Worm (Caenorhabditis elegans) whole organism, dauer: ENCODE data around the gene nhr-136.

Experiments used
- unc-62 ChIP-seq: sonication (generic microtip); optimal IDR thresholded peaks from 2 replicates; lab custom pipeline; 2017; ENCODE audit warnings: missing biosample characterization, missing genetic modification reagents, missing genetic modification characterization

nhr-136 gene

DNA sequence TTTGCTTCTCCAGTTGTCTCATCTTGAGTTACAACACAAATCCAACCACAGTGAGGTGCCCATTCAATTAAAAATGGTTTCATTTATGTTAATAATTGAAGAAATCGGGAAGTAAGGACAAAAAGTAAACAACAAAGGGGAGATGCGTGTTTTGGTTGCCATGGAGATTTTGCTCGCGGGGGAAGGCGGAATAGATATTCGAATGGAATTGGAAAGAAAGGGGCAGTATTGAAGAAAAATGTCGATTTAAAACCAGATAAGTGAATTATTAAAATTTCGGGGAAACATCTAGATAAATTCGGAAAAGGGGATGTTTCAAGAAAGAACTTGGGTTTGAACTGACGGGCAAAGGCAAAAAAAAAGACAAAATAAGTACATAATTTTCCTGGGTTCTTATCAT, 43.7 kb downstream of the nhr-136 start, which contains the start of gene che-11:
TSS of gene che-11 (minus strand) at position 101 of the 400 bp plus-strand sequence.
- TF ChIP-seq unc-62 (GFP tag; lab: Kevin White, UChicago), result no peak

DNA sequence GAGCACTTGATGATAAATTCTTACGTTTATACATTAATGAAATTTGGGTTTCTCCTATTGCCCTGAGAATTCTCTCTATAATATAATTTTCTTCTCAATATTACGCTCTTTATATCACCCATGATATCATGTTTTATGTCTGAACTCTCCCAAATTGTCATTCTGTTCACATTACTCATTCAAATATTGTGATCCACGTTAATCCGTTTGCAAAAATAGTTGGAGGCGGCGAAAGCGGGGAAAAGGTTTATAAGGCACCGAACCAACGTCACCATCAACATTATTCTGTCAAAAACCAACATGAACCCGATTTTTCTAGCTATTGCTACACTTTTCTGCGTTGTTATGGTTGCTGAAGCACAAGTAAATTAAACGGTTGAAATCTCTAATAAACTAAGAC, 45.9 kb downstream of the nhr-136 start, which contains the start of gene C27A7.8:
TSS of gene C27A7.8 (plus strand) at position 301 of the 400 bp plus-strand sequence.
- TF ChIP-seq unc-62 (GFP tag; lab: Kevin White, UChicago), result no peak

DNA sequence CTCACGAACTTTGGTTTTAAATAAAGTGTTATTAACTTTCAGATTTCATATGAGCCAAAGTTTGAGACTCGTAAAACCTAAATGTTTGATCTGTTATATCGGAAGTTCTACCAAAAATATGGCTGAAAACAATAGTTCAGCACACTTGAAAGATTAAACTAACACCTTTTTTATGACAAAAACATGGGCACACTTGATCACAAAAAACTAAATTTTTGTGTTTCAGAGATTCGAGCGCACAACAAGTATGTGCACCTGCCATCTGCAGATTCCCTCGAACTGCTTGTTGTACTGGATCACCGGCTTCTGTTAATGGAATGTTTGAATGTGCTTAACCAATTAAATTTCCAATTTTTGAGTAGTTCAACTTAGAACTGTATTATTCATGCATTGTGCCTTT, 46.8 kb downstream of the nhr-136 start:
- TF ChIP-seq unc-62 (GFP tag; lab: Kevin White, UChicago), result no peak

DNA sequence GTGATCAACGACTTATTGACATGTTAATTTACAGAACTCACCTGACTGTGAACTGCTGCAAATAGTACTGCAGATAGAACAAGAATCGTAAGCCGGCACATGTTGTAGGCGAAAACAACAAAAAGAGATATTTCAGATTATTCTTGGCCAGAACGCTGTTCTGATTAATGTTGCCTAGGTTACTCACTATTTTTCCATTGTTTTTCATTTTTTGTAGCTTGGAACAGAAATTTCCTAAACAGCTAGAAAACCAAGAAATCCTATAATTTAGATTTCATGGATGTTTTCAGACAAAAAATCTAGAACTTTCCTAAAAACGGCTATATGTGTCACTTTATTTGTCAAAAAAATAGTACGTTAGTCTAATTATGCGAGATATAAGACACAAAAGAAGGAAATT, 47.6 kb downstream of the nhr-136 start, which contains the start of gene C27A7.9:
TSS of gene C27A7.9 (minus strand) at position 101 of the 400 bp plus-strand sequence.
- no peak for TF ChIP-seq unc-62 (GFP tag; lab: Kevin White, UChicago)

DNA sequence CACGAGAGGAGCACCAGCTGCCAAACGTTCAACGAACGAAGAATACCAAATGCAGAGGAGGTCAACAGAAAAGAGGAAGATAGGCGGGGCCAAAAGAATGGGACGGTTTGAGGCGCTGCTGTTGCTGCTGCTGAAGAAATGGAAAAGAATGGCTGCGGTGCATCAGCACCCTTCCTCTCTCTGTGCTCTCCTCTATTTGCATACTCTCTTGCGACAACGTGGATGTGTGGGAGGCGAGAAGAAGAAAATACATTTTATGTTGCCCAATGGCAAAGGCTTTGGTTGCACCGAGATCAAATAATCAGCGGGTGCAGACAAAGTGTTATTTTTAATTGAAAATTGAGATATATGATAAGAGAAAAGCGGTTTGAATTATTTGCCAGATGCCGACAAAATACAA, 51.4 kb downstream of the nhr-136 start:
- no peak for TF ChIP-seq unc-62 (GFP tag; lab: Kevin White, UChicago)
